Worm (Caenorhabditis elegans) whole organism, mixed stage, embryonic: Measurements from ENCODE around the gene C36C9.6.

Experiments
- blmp-1 ChIP-seq: fragments of 150-350 bp; optimal IDR thresholded peaks from 2 replicates; lab custom pipeline; 2014; ENCODE audit warnings: missing biosample characterization, missing genetic modification characterization
- ceh-39 ChIP-seq: fragments of 150-350 bp; optimal IDR thresholded peaks from 2 replicates; lab custom pipeline; 2014; ENCODE audit warnings: missing biosample characterization, missing genetic modification characterization
- ceh-43 ChIP-seq: fragments of 200-800 bp; sonication (Bioruptor generic); optimal IDR thresholded peaks from 2 replicates; lab custom pipeline; 2018; ENCODE audit warnings: mild to moderate bottlenecking, missing genetic modification characterization, moderate library complexity, missing compliant biosample characterization
- ceh-83 ChIP-seq: fragments of 200-800 bp; sonication (Bioruptor generic); optimal IDR thresholded peaks from 2 replicates; lab custom pipeline; 2018; ENCODE audit warnings: mild to moderate bottlenecking, missing genetic modification characterization, missing compliant biosample characterization
- ces-1 ChIP-seq: fragments of 150-350 bp; optimal IDR thresholded peaks from 2 replicates; lab custom pipeline; 2014; ENCODE audit warnings: missing biosample characterization, missing genetic modification reagents, missing genetic modification characterization
- cnd-1 ChIP-seq: fragments of 200-800 bp; sonication (Bioruptor generic); optimal IDR thresholded peaks from 2 replicates; lab custom pipeline; 2018; ENCODE audit warnings: mild to moderate bottlenecking, missing genetic modification characterization, missing compliant biosample characterization
- elt-1 ChIP-seq: sonication (generic microtip); optimal IDR thresholded peaks from 2 replicates; lab custom pipeline; 2017; ENCODE audit warnings: missing genetic modification characterization, mild to moderate bottlenecking, missing compliant biosample characterization, antibody characterized with exemption, moderate library complexity, borderline replicate concordance; ENCODE audit not compliant: insufficient read depth
- ham-2 ChIP-seq: fragments of 200-800 bp; sonication (Bioruptor generic); optimal IDR thresholded peaks from 2 replicates; lab custom pipeline; 2018; ENCODE audit warnings: mild to moderate bottlenecking, missing genetic modification characterization, missing compliant biosample characterization
- hlh-1 ChIP-seq: fragments of 150-350 bp; optimal IDR thresholded peaks from 2 replicates; lab custom pipeline; 2014; ENCODE audit warnings: missing biosample characterization, missing genetic modification reagents, missing genetic modification characterization
- lin-13 ChIP-seq: fragments of 150-350 bp; optimal IDR thresholded peaks from 2 replicates; lab custom pipeline; 2014; ENCODE audit warnings: missing biosample characterization, missing genetic modification characterization
- lin-32 ChIP-seq: fragments of 200-800 bp; sonication (Bioruptor generic); optimal IDR thresholded peaks from 2 replicates; lab custom pipeline; 2018; ENCODE audit warnings: mild to moderate bottlenecking, missing genetic modification characterization, missing compliant biosample characterization
- nhr-12 ChIP-seq: fragments of 150-350 bp; optimal IDR thresholded peaks from 2 replicates; lab custom pipeline; 2014; ENCODE audit warnings: missing biosample characterization, missing genetic modification characterization
- nhr-28 ChIP-seq: fragments of 150-350 bp; optimal IDR thresholded peaks from 2 replicates; lab custom pipeline; 2014; ENCODE audit warnings: missing biosample characterization, missing genetic modification characterization
- nhr-76 ChIP-seq: sonication (generic microtip); optimal IDR thresholded peaks from 2 replicates; lab custom pipeline; 2017; ENCODE audit warnings: missing biosample characterization, missing genetic modification characterization
- tbx-8 ChIP-seq: fragments of 200-800 bp; sonication (Bioruptor generic); optimal IDR thresholded peaks from 2 replicates; lab custom pipeline; 2018; ENCODE audit warnings: mild to moderate bottlenecking, missing genetic modification characterization, moderate library complexity, missing compliant biosample characterization
- unc-120 ChIP-seq: sonication (generic microtip); optimal IDR thresholded peaks from 2 replicates; lab custom pipeline; 2017; ENCODE audit warnings: missing genetic modification characterization, missing compliant biosample characterization; ENCODE audit not compliant: poor library complexity, severe bottlenecking
- zip-8 ChIP-seq: fragments of 150-350 bp; optimal IDR thresholded peaks from 2 replicates; lab custom pipeline; 2014; ENCODE audit warnings: missing biosample characterization, missing genetic modification characterization

Gene C36C9.6

ce11 chrX:1643442-1644096, 47.2 kb downstream of the C36C9.6 start:
- TF ChIP-seq cnd-1 (tag; lab: Kevin White, UChicago) (no peak), zip-8 (no peak), hlh-1 (no peak), nhr-76 (tag; lab: Kevin White, UChicago) (no peak), unc-120 (no peak), blmp-1 (tag; lab: Kevin White, UChicago) (no peak), lin-32 (GFP tag; lab: Kevin White, UChicago) (no peak), ceh-43 (GFP tag; lab: Kevin White, UChicago) (no peak), nhr-28 (tag; lab: Kevin White, UChicago) (no peak), ham-2 (GFP tag; lab: Kevin White, UChicago) (no peak), ceh-39 (tag; lab: Kevin White, UChicago) (no peak), lin-13 (tag; lab: Kevin White, UChicago) (no peak), nhr-12 (no peak), tbx-8 (no peak), ceh-83 (no peak), ces-1 (GFP tag; lab: Kevin White, UChicago) (no peak), elt-1 (tag; lab: Kevin White, UChicago) (no peak)
